Fruit fly (Drosophila melanogaster) whole organism, pupa: ENCODE data around the gene Regnase-1.

ENCODE experiments used
- CG17806 ChIP-seq: fragments of 200-800 bp; sonication (Bioruptor generic); optimal IDR thresholded peaks from 2 replicates; lab custom pipeline; 2018; ENCODE audit warnings: missing biosample characterization, mild to moderate bottlenecking, missing genetic modification characterization, moderate library complexity
- EcR ChIP-seq: fragments of 200-800 bp; sonication (Bioruptor generic); optimal IDR thresholded peaks from 3 replicates; lab custom pipeline; 2019; ENCODE audit warnings: missing biosample characterization, missing genetic modification characterization, mild to moderate bottlenecking, moderate library complexity, missing genetic modification reagents
- Snoo ChIP-seq: fragments of 200-800 bp; sonication (Bioruptor generic); optimal IDR thresholded peaks from 3 replicates; lab custom pipeline; 2017; ENCODE audit warnings: missing biosample characterization, mild to moderate bottlenecking, missing genetic modification characterization, inconsistent platforms

- TF ChIP-seq EcR (no peak), CG17806 (tag; lab: Kevin White, UChicago) (no peak), Snoo (no peak)
Observed at dm6 chr3R:20013404-20013922, 22.4 kb downstream of the Regnase-1 start, which contains the start of the genes CG17190 and CG4836.
